Worm (Caenorhabditis elegans) whole organism, young adult: ENCODE data around the gene pyk-2.

Experiments
- B0336.3 ChIP-seq: fragments of 200-800 bp; sonication (Bioruptor generic); IDR thresholded peaks from 2 replicates; pipeline ENCODE4 v1.3.6; 2022; ENCODE audit warnings: missing genetic modification characterization, missing compliant biosample characterization
- D2030.7 ChIP-seq: fragments of 200-800 bp; sonication (Bioruptor generic); IDR thresholded peaks from 2 replicates; pipeline ENCODE4 v1.3.6; 2022; ENCODE audit warnings: missing genetic modification reagents, missing genetic modification characterization, missing compliant biosample characterization
- F23B12.7 ChIP-seq: sonication (generic microtip); optimal IDR thresholded peaks from 2 replicates; lab custom pipeline; 2017; ENCODE audit warnings: missing genetic modification characterization, mild to moderate bottlenecking, missing compliant biosample characterization, antibody characterized with exemption, moderate library complexity; ENCODE audit not compliant: insufficient read depth
- F33H1.4 ChIP-seq: fragments of 200-800 bp; sonication (Bioruptor generic); IDR thresholded peaks from 2 replicates; pipeline ENCODE4 v1.3.6; 2022; ENCODE audit warnings: missing genetic modification reagents, missing genetic modification characterization, missing compliant biosample characterization
- K11D2.4 ChIP-seq: fragments of 200-800 bp; sonication (Bioruptor generic); IDR thresholded peaks from 2 replicates; pipeline ENCODE4 v1.3.6; 2022; ENCODE audit warnings: missing genetic modification reagents, missing genetic modification characterization, missing compliant biosample characterization
- K12H6.12 ChIP-seq: fragments of 200-800 bp; sonication (Bioruptor generic); optimal IDR thresholded peaks from 2 replicates; lab custom pipeline; 2018; ENCODE audit warnings: mild to moderate bottlenecking, missing genetic modification characterization, missing compliant biosample characterization
- Y53G8AR.9 ChIP-seq: fragments of 200-800 bp; sonication (Bioruptor generic); conservative IDR thresholded peaks from 2 replicates; pipeline ENCODE4 v1.3.6; 2022; ENCODE audit warnings: missing genetic modification reagents, missing genetic modification characterization, missing compliant biosample characterization
- Y79H2A.3 ChIP-seq: fragments of 200-800 bp; sonication (Bioruptor generic); conservative IDR thresholded peaks from 2 replicates; pipeline ENCODE4 v1.3.6; 2022; ENCODE audit warnings: missing genetic modification reagents, missing genetic modification characterization, missing compliant biosample characterization
- akir-1 ChIP-seq: fragments of 200-800 bp; sonication (Bioruptor generic); optimal IDR thresholded peaks from 2 replicates; lab custom pipeline; 2018; ENCODE audit warnings: mild to moderate bottlenecking, missing genetic modification characterization, moderate library complexity, missing compliant biosample characterization
- ama-1 ChIP-seq, 3 experiments: fragments of 150-350 bp in 1 of 3; sonication (generic microtip) in 2 of 3; optimal IDR thresholded peaks; 2 replicates each; lab custom pipeline; 2014 to 2018; ENCODE audit warnings: missing biosample characterization in 2 of 3, missing genetic modification characterization in 2 of 3, missing genetic modification reagents in 2 of 3
- atf-7 ChIP-seq: sonication (generic microtip); optimal IDR thresholded peaks from 2 replicates; lab custom pipeline; 2017; ENCODE audit warnings: mild to moderate bottlenecking, missing genetic modification characterization, missing compliant biosample characterization
- attf-3 ChIP-seq: fragments of 200-800 bp; sonication (Bioruptor generic); conservative IDR thresholded peaks from 2 replicates; pipeline ENCODE4 v1.3.6; 2022; ENCODE audit warnings: missing genetic modification reagents, missing genetic modification characterization, missing compliant biosample characterization
- cebp-1 ChIP-seq, 2 experiments: fragments of 200-800 bp in 1 of 2; sonication (Bioruptor generic) in 1 of 2; sonication (generic microtip) in 1 of 2; IDR thresholded peaks in 1 of 2; optimal IDR thresholded peaks in 1 of 2; 2 replicates each; pipeline versions ENCODE4 v1.3.6 to Lab custom; 2017 to 2022; ENCODE audit warnings: missing compliant biosample characterization in 2 of 2, missing genetic modification characterization in 2 of 2, mild to moderate bottlenecking in 1 of 2, missing genetic modification reagents in 1 of 2, moderate library complexity in 1 of 2
- ceh-27 ChIP-seq: fragments of 200-800 bp; sonication (Bioruptor generic); optimal IDR thresholded peaks from 2 replicates; lab custom pipeline; 2018; ENCODE audit warnings: mild to moderate bottlenecking, missing genetic modification characterization, moderate library complexity, missing compliant biosample characterization
- ceh-58 ChIP-seq: fragments of 200-800 bp; sonication (Bioruptor generic); IDR thresholded peaks from 2 replicates; pipeline ENCODE4 v1.3.6; 2022; ENCODE audit warnings: missing genetic modification characterization, missing compliant biosample characterization
- ceh-91 ChIP-seq: fragments of 200-800 bp; sonication (Bioruptor generic); IDR thresholded peaks from 2 replicates; pipeline ENCODE4 v1.3.6; 2022; ENCODE audit warnings: missing genetic modification reagents, missing genetic modification characterization, missing compliant biosample characterization
- chd-7 ChIP-seq: sonication (generic microtip); optimal IDR thresholded peaks from 2 replicates; lab custom pipeline; 2016; ENCODE audit warnings: mild to moderate bottlenecking, missing genetic modification characterization, moderate library complexity, missing compliant biosample characterization
- die-1 ChIP-seq: sonication (generic microtip); optimal IDR thresholded peaks from 2 replicates; lab custom pipeline; 2016; ENCODE audit warnings: missing genotype, mild to moderate bottlenecking, missing genetic modification characterization, missing compliant biosample characterization
- dpff-1 ChIP-seq: sonication (generic microtip); optimal IDR thresholded peaks from 2 replicates; lab custom pipeline; 2017; ENCODE audit warnings: mild to moderate bottlenecking, missing genetic modification characterization, missing compliant biosample characterization
- dpl-1 ChIP-seq: fragments of 150-350 bp; optimal IDR thresholded peaks from 2 replicates; lab custom pipeline; 2014; ENCODE audit warnings: missing biosample characterization, missing genetic modification reagents, missing genetic modification characterization
- ekl-4 ChIP-seq: fragments of 200-800 bp; sonication (Bioruptor generic); IDR thresholded peaks from 2 replicates; pipeline ENCODE4 v1.3.6; 2022; ENCODE audit warnings: missing genetic modification reagents, missing genetic modification characterization, missing compliant biosample characterization
- ets-4 ChIP-seq: fragments of 200-800 bp; sonication (Bioruptor generic); optimal IDR thresholded peaks from 2 replicates; lab custom pipeline; 2018; ENCODE audit warnings: mild to moderate bottlenecking, missing genetic modification characterization, missing compliant biosample characterization
- hlh-12 ChIP-seq: sonication (generic microtip); optimal IDR thresholded peaks from 2 replicates; lab custom pipeline; 2016; ENCODE audit warnings: missing genetic modification characterization, missing compliant biosample characterization
- hmg-1.2 ChIP-seq: fragments of 200-800 bp; sonication (Bioruptor generic); IDR thresholded peaks from 2 replicates; pipeline ENCODE4 v1.3.6; 2022; ENCODE audit warnings: missing genetic modification reagents, missing genetic modification characterization, missing compliant biosample characterization
- lin-35 ChIP-seq, 3 experiments: fragments of 150-350 bp in 2 of 3; sonication (generic microtip) in 1 of 3; optimal IDR thresholded peaks; 2 replicates each; lab custom pipeline; 2014 to 2018; ENCODE audit warnings: missing biosample characterization in 3 of 3, missing genetic modification characterization in 3 of 3, missing genetic modification reagents in 3 of 3
- lin-40 ChIP-seq: sonication (generic microtip); optimal IDR thresholded peaks from 2 replicates; lab custom pipeline; 2016; ENCODE audit warnings: missing genetic modification characterization, mild to moderate bottlenecking, missing compliant biosample characterization, missing genotype, missing genetic modification reagents
- lin-54 ChIP-seq: fragments of 200-800 bp; sonication (Bioruptor generic); optimal IDR thresholded peaks from 2 replicates; lab custom pipeline; 2018; ENCODE audit warnings: mild to moderate bottlenecking, missing genetic modification characterization, missing compliant biosample characterization
- lir-1 ChIP-seq: fragments of 200-800 bp; sonication (Bioruptor generic); conservative IDR thresholded peaks from 2 replicates; pipeline ENCODE4 v1.3.6; 2022; ENCODE audit warnings: missing genetic modification reagents, missing genetic modification characterization, missing compliant biosample characterization
- lsl-1 ChIP-seq: fragments of 200-800 bp; sonication (Bioruptor generic); optimal IDR thresholded peaks from 2 replicates; lab custom pipeline; 2018; ENCODE audit warnings: mild to moderate bottlenecking, missing genetic modification characterization, moderate library complexity, missing compliant biosample characterization
- madf-6 ChIP-seq: fragments of 200-800 bp; sonication (Bioruptor generic); IDR thresholded peaks from 2 replicates; pipeline ENCODE4 v1.3.6; 2022; ENCODE audit warnings: missing genetic modification reagents, missing genetic modification characterization, missing compliant biosample characterization
- madf-8 ChIP-seq: fragments of 200-800 bp; sonication (Bioruptor generic); conservative IDR thresholded peaks from 2 replicates; pipeline ENCODE4 v1.3.6; 2022; ENCODE audit warnings: missing genetic modification reagents, missing genetic modification characterization, missing compliant biosample characterization
- mcd-1 ChIP-seq: fragments of 200-800 bp; sonication (Bioruptor generic); IDR thresholded peaks from 2 replicates; pipeline ENCODE4 v1.3.6; 2022; ENCODE audit warnings: missing genetic modification reagents, missing genetic modification characterization, missing compliant biosample characterization
- nfya-2 ChIP-seq: fragments of 200-800 bp; sonication (Bioruptor generic); IDR thresholded peaks from 2 replicates; pipeline ENCODE4 v1.3.6; 2022; ENCODE audit warnings: missing genetic modification reagents, missing genetic modification characterization, missing compliant biosample characterization
- nfyb-1 ChIP-seq: fragments of 200-800 bp; sonication (Bioruptor generic); IDR thresholded peaks from 2 replicates; pipeline ENCODE4 v1.3.6; 2022; ENCODE audit warnings: missing genetic modification reagents, missing genetic modification characterization, missing compliant biosample characterization
- rec-8 ChIP-seq, 2 experiments: sonication (generic microtip); optimal IDR thresholded peaks; 2 replicates each; lab custom pipeline; 2016; ENCODE audit warnings: mild to moderate bottlenecking in 2 of 2, missing genetic modification characterization in 2 of 2, missing genetic modification reagents in 2 of 2, missing genotype in 2 of 2, missing biosample characterization in 1 of 2, missing compliant biosample characterization in 1 of 2, moderate library complexity in 1 of 2
- repo-1 ChIP-seq: sonication (generic microtip); optimal IDR thresholded peaks from 2 replicates; lab custom pipeline; 2017; ENCODE audit warnings: mild to moderate bottlenecking, missing genetic modification characterization, missing compliant biosample characterization
- snpc-3.4 ChIP-seq: sonication (generic microtip); optimal IDR thresholded peaks from 2 replicates; lab custom pipeline; 2017; ENCODE audit warnings: missing genetic modification characterization, mild to moderate bottlenecking, missing compliant biosample characterization, antibody characterized with exemption, moderate library complexity, missing genotype, missing genetic modification reagents
- snpc-4 ChIP-seq, 5 experiments: fragments of 150-350 bp in 1 of 5; sonication (generic microtip) in 4 of 5; optimal IDR thresholded peaks; 2 replicates each; lab custom pipeline; 2014 to 2018; ENCODE audit warnings: missing genetic modification characterization in 5 of 5, missing biosample characterization in 3 of 5, antibody characterized with exemption in 2 of 5, mild to moderate bottlenecking in 2 of 5, missing compliant biosample characterization in 2 of 5, missing genotype in 2 of 5, moderate library complexity in 2 of 5, missing genetic modification reagents in 1 of 5
- xnd-1 ChIP-seq: sonication (generic microtip); optimal IDR thresholded peaks from 2 replicates; lab custom pipeline; 2016; ENCODE audit warnings: missing genotype, missing genetic modification reagents, missing genetic modification characterization, missing compliant biosample characterization
- zfh-2 ChIP-seq: fragments of 200-800 bp; sonication (Bioruptor generic); conservative IDR thresholded peaks from 2 replicates; pipeline ENCODE4 v1.3.6; 2022; ENCODE audit warnings: missing genetic modification reagents, missing genetic modification characterization, missing compliant biosample characterization

The pyk-2 gene

DNA sequence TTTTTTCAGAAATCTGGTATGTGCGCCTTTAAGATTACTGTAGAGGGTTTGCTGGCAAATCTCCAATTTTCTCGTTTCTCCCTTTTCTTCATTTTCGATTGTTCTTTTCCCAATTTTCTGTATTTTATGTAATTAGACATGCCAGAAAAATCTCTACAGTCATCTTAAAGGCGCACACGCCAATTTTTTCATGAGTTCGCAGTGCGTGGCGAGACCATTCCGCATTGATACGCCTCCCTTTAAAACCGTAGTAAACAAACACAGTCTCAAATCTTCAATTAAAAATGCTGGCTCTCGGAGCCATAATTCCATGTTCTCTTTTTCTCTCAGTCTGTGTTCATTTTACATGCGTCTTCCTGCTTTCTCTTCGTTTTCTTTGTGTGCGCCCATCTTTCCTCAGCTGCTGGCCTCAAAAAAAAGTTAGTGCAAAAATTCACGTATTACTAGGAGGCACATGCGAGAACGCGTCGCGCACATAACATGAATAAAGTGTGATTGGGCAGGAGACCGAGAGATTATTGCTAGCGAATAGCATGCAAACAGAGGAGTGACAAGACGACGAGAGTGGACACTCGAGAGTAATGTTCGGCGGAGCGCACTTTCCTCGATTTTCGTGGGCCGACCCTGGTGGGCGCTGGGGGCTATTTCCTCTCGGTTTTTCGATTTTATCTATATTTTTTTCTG lies 9.3 kb downstream of the pyk-2 start (continued):
- TF ChIP-seq K12H6.12 (tag; lab: Kevin White, UChicago) (peak; percentile 77), lin-35 (GFP tag; optimal IDR thresholded peaks at IDR 0.05; lab: Kevin White, UChicago) (peak in 1 of 3 experiments; percentile 28), mcd-1 (GFP tag; lab: Robert Waterston, UW) (peak; percentile 81), Y79H2A.3 (GFP tag; lab: Robert Waterston, UW) (no peak), ekl-4 (peak; percentile 43), B0336.3 (GFP tag; lab: Robert Waterston, UW) (peak; percentile 74), xnd-1 (peak; percentile 70), hlh-12 (tag; lab: Kevin White, UChicago) (no peak), snpc-4 (GFP tag; optimal IDR thresholded peaks at IDR 0.05; lab: Kevin White, UChicago) (no peak), snpc-4 (tag; optimal IDR thresholded peaks at IDR 0.05; lab: Kevin White, UChicago) (peak in 3 of 4 experiments; percentile 29 to 65 (median 39)), rec-8 (tag; optimal IDR thresholded peaks at IDR 0.05; lab: Kevin White, UChicago) (no peak), nfya-2 (GFP tag; lab: Robert Waterston, UW) (no peak), repo-1 (tag; lab: Kevin White, UChicago) (no peak), F33H1.4 (peak; percentile 92), attf-3 (0 out of 2 replicates have a peak, but pooled peaks have one; percentile 20), cebp-1 (GFP tag; IDR thresholded peaks at IDR 0.05; lab: Robert Waterston, UW) (no peak), cebp-1 (tag; optimal IDR thresholded peaks at IDR 0.05; lab: Kevin White, UChicago) (peak; percentile 78), ceh-58 (no peak), dpff-1 (tag; lab: Kevin White, UChicago) (no peak), lsl-1 (GFP tag; lab: Kevin White, UChicago) (peak; percentile 93), zfh-2 (peak; percentile 85), akir-1 (no peak), ceh-91 (GFP tag; lab: Robert Waterston, UW) (peak; percentile 68), D2030.7 (GFP tag; lab: Robert Waterston, UW) (peak; percentile 14; the same call in 1 of the 2 replicates), lin-54 (peak; percentile 46), die-1 (tag; lab: Kevin White, UChicago) (no peak), ceh-27 (GFP tag; lab: Kevin White, UChicago) (peak; percentile 87), hmg-1.2 (peak; percentile 91), snpc-3.4 (tag; lab: Kevin White, UChicago) (peak; percentile 25), atf-7 (tag; lab: Kevin White, UChicago) (no peak), chd-7 (peak; percentile 58), ama-1 (optimal IDR thresholded peaks at IDR 0.05; lab: Kevin White, UChicago) (no peak), ama-1 (GFP tag; optimal IDR thresholded peaks at IDR 0.05; lab: Kevin White, UChicago) (no peak), lir-1 (GFP tag; lab: Robert Waterston, UW) (peak; percentile 74; the same call in 1 of the 2 replicates), madf-8 (peak; percentile 91), dpl-1 (GFP tag; lab: Kevin White, UChicago) (no peak), K11D2.4 (GFP tag; lab: Robert Waterston, UW) (0 out of 2 replicates have a peak, but pooled peaks have one; percentile 33), F23B12.7 (no peak), Y53G8AR.9 (GFP tag; lab: Robert Waterston, UW) (no peak), madf-6 (peak; percentile 96), lin-40 (tag; lab: Kevin White, UChicago) (peak; percentile 75), ets-4 (GFP tag; lab: Kevin White, UChicago) (no peak), nfyb-1 (GFP tag; lab: Robert Waterston, UW) (peak; percentile 62; the same call in 1 of the 2 replicates)
